Worm (Caenorhabditis elegans) whole organism, L3 larva: Measurements from ENCODE around the gene clh-1.

Experiments used
- ama-1 ChIP-seq: fragments of 150-350 bp; optimal IDR thresholded peaks from 2 replicates; lab custom pipeline; 2018
- tbx-2 ChIP-seq: sonication (generic microtip); optimal IDR thresholded peaks from 2 replicates; lab custom pipeline; 2016; ENCODE audit warnings: mild to moderate bottlenecking, missing genetic modification characterization, missing compliant biosample characterization

- TF ChIP-seq ama-1 (lab: Kevin White, UChicago): no peak
- TF ChIP-seq tbx-2 (tag; lab: Kevin White, UChicago): no peak
Measured at ce11 chrII:11868234-11868633, 12.0 kb upstream of the clh-1 start, which contains the start of gene col-84.
